Worm (Caenorhabditis elegans) whole organism, L4/young adult: ENCODE results near the gene C50H11.13.

Experiments
- W03F9.2 ChIP-seq: fragments of 150-350 bp; optimal IDR thresholded peaks from 2 replicates; lab custom pipeline; 2014; ENCODE audit warnings: missing biosample characterization, missing genetic modification characterization
- dao-5 ChIP-seq: sonication (generic microtip); optimal IDR thresholded peaks from 2 replicates; lab custom pipeline; 2016; ENCODE audit warnings: missing genotype, missing genetic modification characterization, moderate library complexity, missing compliant biosample characterization

DNA sequence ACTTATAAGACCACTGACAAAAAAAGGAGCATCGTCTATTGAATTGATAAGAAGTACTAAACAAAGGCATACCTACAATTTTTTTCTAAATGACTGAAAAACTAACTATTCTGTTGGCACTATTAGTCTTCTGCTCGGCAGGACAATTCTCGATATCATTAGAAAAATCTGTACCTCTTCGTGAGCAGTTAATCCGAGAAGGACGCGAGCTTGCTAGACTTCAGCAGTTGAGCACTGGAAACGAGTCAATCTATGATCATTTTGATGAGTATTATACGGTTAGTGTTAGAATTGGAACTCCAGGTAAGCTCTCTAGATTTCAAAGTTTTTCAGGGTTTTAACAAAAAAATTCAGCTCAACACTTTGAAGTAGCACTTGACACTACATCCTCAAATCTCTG is 43.2 kb downstream of the C50H11.13 start, which contains the start of gene asp-7:
- TF ChIP-seq dao-5, result no peak
- TF ChIP-seq W03F9.2, result no peak
